Worm (Caenorhabditis elegans) whole organism, young adult: ENCODE measurements around the gene sto-3.

Source experiments
- F22D6.2 ChIP-seq: sonication (generic microtip); optimal IDR thresholded peaks from 2 replicates; lab custom pipeline; 2016; ENCODE audit warnings: mild to moderate bottlenecking, missing genetic modification characterization, missing compliant biosample characterization
- ama-1 ChIP-seq, 3 experiments: fragments of 150-350 bp in 1 of 3; sonication (generic microtip) in 2 of 3; optimal IDR thresholded peaks; 2 replicates each; lab custom pipeline; 2014 to 2018; ENCODE audit warnings: missing biosample characterization in 2 of 3, missing genetic modification characterization in 2 of 3, missing genetic modification reagents in 2 of 3
- attf-3 ChIP-seq: fragments of 200-800 bp; sonication (Bioruptor generic); conservative IDR thresholded peaks from 2 replicates; pipeline ENCODE4 v1.3.6; 2022; ENCODE audit warnings: missing genetic modification reagents, missing genetic modification characterization, missing compliant biosample characterization
- die-1 ChIP-seq: sonication (generic microtip); optimal IDR thresholded peaks from 2 replicates; lab custom pipeline; 2016; ENCODE audit warnings: missing genotype, mild to moderate bottlenecking, missing genetic modification characterization, missing compliant biosample characterization
- dpff-1 ChIP-seq: sonication (generic microtip); optimal IDR thresholded peaks from 2 replicates; lab custom pipeline; 2017; ENCODE audit warnings: mild to moderate bottlenecking, missing genetic modification characterization, missing compliant biosample characterization
- egl-18 ChIP-seq: fragments of 200-800 bp; sonication (Bioruptor generic); IDR thresholded peaks from 2 replicates; pipeline ENCODE4 v1.3.6; 2022; ENCODE audit warnings: missing genetic modification reagents, missing genetic modification characterization, missing compliant biosample characterization
- mes-4 ChIP-seq: sonication (generic microtip); optimal IDR thresholded peaks from 2 replicates; lab custom pipeline; 2016; ENCODE audit warnings: missing genotype, missing genetic modification characterization, missing compliant biosample characterization
- nfya-1 ChIP-seq: sonication (generic microtip); optimal IDR thresholded peaks from 2 replicates; lab custom pipeline; 2017; ENCODE audit warnings: antibody characterized with exemption, missing compliant biosample characterization, missing genetic modification characterization, borderline replicate concordance; ENCODE audit not compliant: insufficient read depth
- nhr-120 ChIP-seq: fragments of 200-800 bp; sonication (Bioruptor generic); IDR thresholded peaks from 2 replicates; pipeline ENCODE4 v1.3.6; 2022; ENCODE audit warnings: missing genetic modification characterization, missing compliant biosample characterization
- snpc-4 ChIP-seq, 5 experiments: fragments of 150-350 bp in 1 of 5; sonication (generic microtip) in 4 of 5; optimal IDR thresholded peaks; 2 replicates each; lab custom pipeline; 2014 to 2018; ENCODE audit warnings: missing genetic modification characterization in 5 of 5, missing biosample characterization in 3 of 5, antibody characterized with exemption in 2 of 5, mild to moderate bottlenecking in 2 of 5, missing compliant biosample characterization in 2 of 5, missing genotype in 2 of 5, moderate library complexity in 2 of 5, missing genetic modification reagents in 1 of 5
- ztf-26 ChIP-seq: sonication (generic microtip); optimal IDR thresholded peaks from 2 replicates; lab custom pipeline; 2017; ENCODE audit warnings: missing genetic modification characterization, missing compliant biosample characterization
- ztf-6 ChIP-seq: fragments of 200-800 bp; sonication (Bioruptor generic); IDR thresholded peaks from 2 replicates; pipeline ENCODE4 v1.3.6; 2022; ENCODE audit warnings: missing genetic modification reagents, missing genetic modification characterization, missing compliant biosample characterization

DNA sequence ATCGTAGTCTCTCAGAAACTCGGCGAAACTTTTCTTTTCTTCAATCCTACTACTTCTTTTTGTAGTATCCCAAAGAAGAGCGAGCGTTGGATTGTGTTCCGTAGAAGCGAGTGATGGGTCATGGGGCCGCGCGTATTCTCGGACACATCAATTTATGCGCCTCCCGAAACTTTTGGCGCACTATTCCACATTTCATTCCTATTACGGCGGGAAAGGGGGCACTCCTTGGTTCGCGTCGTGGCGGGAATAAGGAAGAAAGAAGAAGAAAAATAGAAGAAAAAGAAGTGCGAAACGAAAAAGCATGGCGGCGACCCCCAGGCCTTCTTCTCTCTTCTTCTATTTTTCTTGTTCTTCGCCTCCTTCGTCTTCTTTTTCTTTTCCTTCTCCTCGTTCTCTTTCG, 50.2 kb downstream of the sto-3 start:
- TF ChIP-seq ztf-26 (tag; lab: Kevin White, UChicago) (no peak), egl-18 (GFP tag; lab: Robert Waterston, UW) (no peak), ama-1 (optimal IDR thresholded peaks at IDR 0.05; lab: Kevin White, UChicago) (no peak), ama-1 (GFP tag; optimal IDR thresholded peaks at IDR 0.05; lab: Kevin White, UChicago) (no peak), nhr-120 (GFP tag; lab: Robert Waterston, UW) (no peak), die-1 (tag; lab: Kevin White, UChicago) (no peak), F22D6.2 (tag; lab: Kevin White, UChicago) (no peak), mes-4 (tag; lab: Kevin White, UChicago) (no peak), dpff-1 (tag; lab: Kevin White, UChicago) (no peak), snpc-4 (GFP tag; optimal IDR thresholded peaks at IDR 0.05; lab: Kevin White, UChicago) (no peak), snpc-4 (tag; optimal IDR thresholded peaks at IDR 0.05; lab: Kevin White, UChicago) (no peak), nfya-1 (tag; lab: Kevin White, UChicago) (no peak), ztf-6 (GFP tag; lab: Robert Waterston, UW) (no peak), attf-3 (GFP tag; lab: Robert Waterston, UW) (no peak)
